Worm (Caenorhabditis elegans) whole organism, L4 larva: ENCODE data around the gene nas-28.

Experiments used
- T20F7.1 ChIP-seq: fragments of 200-800 bp; sonication (Bioruptor generic); optimal IDR thresholded peaks from 2 replicates; lab custom pipeline; 2018; ENCODE audit warnings: mild to moderate bottlenecking, missing genetic modification characterization, missing compliant biosample characterization
- T26A8.4 ChIP-seq: fragments of 200-800 bp; sonication (Bioruptor generic); IDR thresholded peaks from 2 replicates; pipeline ENCODE4 v1.3.6; 2022; ENCODE audit warnings: missing genetic modification characterization, missing compliant biosample characterization
- Y105C5A.15 ChIP-seq: fragments of 200-800 bp; sonication (Bioruptor generic); IDR thresholded peaks from 2 replicates; pipeline ENCODE4 v1.3.6; 2022; ENCODE audit warnings: missing genetic modification characterization, missing compliant biosample characterization
- Y48G9A.11 ChIP-seq: fragments of 200-800 bp; sonication (Bioruptor generic); IDR thresholded peaks from 2 replicates; pipeline ENCODE4 v1.3.6; 2022; ENCODE audit warnings: missing genetic modification reagents, missing genetic modification characterization, missing compliant biosample characterization
- aha-1 ChIP-seq: fragments of 150-350 bp; peaks from one replicate; lab custom pipeline; 2014; ENCODE audit warnings: missing biosample characterization, missing genetic modification characterization
- aly-2 ChIP-seq: sonication (generic microtip); optimal IDR thresholded peaks from 2 replicates; lab custom pipeline; 2018; ENCODE audit warnings: missing biosample characterization, missing genetic modification characterization
- attf-4 ChIP-seq: sonication (generic microtip); optimal IDR thresholded peaks from 3 replicates; lab custom pipeline; 2017; ENCODE audit warnings: missing biosample characterization, missing genetic modification characterization
- ceh-44 ChIP-seq: fragments of 200-800 bp; sonication (Bioruptor generic); IDR thresholded peaks from 2 replicates; pipeline ENCODE4 v1.3.6; 2022; ENCODE audit warnings: missing genetic modification reagents, missing genetic modification characterization, missing compliant biosample characterization
- ctbp-1 ChIP-seq: fragments of 200-800 bp; sonication (Bioruptor generic); IDR thresholded peaks from 2 replicates; pipeline ENCODE4 v1.3.6; 2022; ENCODE audit warnings: missing genetic modification reagents, missing genetic modification characterization, missing compliant biosample characterization
- daf-16 ChIP-seq, 3 experiments: sonication (generic microtip); optimal IDR thresholded peaks; 2 replicates each; lab custom pipeline; 2016 to 2017; ENCODE audit warnings: missing genetic modification characterization in 3 of 3, missing genetic modification reagents in 3 of 3, mild to moderate bottlenecking in 2 of 3, missing compliant biosample characterization in 2 of 3, missing biosample characterization in 1 of 3, moderate library complexity in 1 of 3
- dmd-6 ChIP-seq: fragments of 200-800 bp; sonication (Bioruptor generic); IDR thresholded peaks from 2 replicates; pipeline ENCODE4 v1.3.6; 2022; ENCODE audit warnings: missing genetic modification reagents, missing genetic modification characterization, missing compliant biosample characterization
- dmd-8 ChIP-seq: fragments of 200-800 bp; sonication (Bioruptor generic); IDR thresholded peaks from 2 replicates; pipeline ENCODE4 v1.3.6; 2022; ENCODE audit warnings: missing genetic modification characterization, missing compliant biosample characterization
- dmd-9 ChIP-seq: fragments of 200-800 bp; sonication (Bioruptor generic); IDR thresholded peaks from 2 replicates; pipeline ENCODE4 v1.3.6; 2022; ENCODE audit warnings: missing genetic modification reagents, missing genetic modification characterization, missing compliant biosample characterization
- dve-1 ChIP-seq: sonication (generic microtip); optimal IDR thresholded peaks from 2 replicates; lab custom pipeline; 2017; ENCODE audit warnings: antibody characterized with exemption, mild to moderate bottlenecking, missing genetic modification characterization, missing compliant biosample characterization; ENCODE audit not compliant: insufficient read depth
- gei-8 ChIP-seq: fragments of 200-800 bp; sonication (Bioruptor generic); optimal IDR thresholded peaks from 2 replicates; lab custom pipeline; 2018; ENCODE audit warnings: mild to moderate bottlenecking, missing genetic modification characterization, missing compliant biosample characterization
- lin-1 ChIP-seq: fragments of 200-800 bp; sonication (Bioruptor generic); IDR thresholded peaks from 2 replicates; pipeline ENCODE4 v1.3.6; 2022; ENCODE audit warnings: missing genetic modification reagents, missing genetic modification characterization, missing compliant biosample characterization
- lin-13 ChIP-seq: fragments of 150-350 bp; optimal IDR thresholded peaks from 2 replicates; lab custom pipeline; 2014; ENCODE audit warnings: missing biosample characterization, missing genetic modification reagents, missing genetic modification characterization
- madf-5 ChIP-seq, 2 experiments: fragments of 200-800 bp; sonication (Bioruptor generic); IDR thresholded peaks; 2 replicates each; pipeline ENCODE4 v1.3.6; 2022; ENCODE audit warnings: missing compliant biosample characterization in 2 of 2, missing genetic modification characterization in 2 of 2
- mep-1 ChIP-seq: fragments of 150-350 bp; sonication (generic microtip); optimal IDR thresholded peaks from 3 replicates; lab custom pipeline; 2014; ENCODE audit warnings: missing biosample characterization, missing genetic modification characterization
- nhr-11 ChIP-seq: fragments of 150-350 bp; optimal IDR thresholded peaks from 2 replicates; lab custom pipeline; 2014; ENCODE audit warnings: missing biosample characterization, missing genetic modification characterization
- nhr-28 ChIP-seq: fragments of 150-350 bp; optimal IDR thresholded peaks from 2 replicates; lab custom pipeline; 2014; ENCODE audit warnings: missing biosample characterization, missing genetic modification characterization
- nhr-41 ChIP-seq: fragments of 200-800 bp; sonication (Bioruptor generic); IDR thresholded peaks from 2 replicates; pipeline ENCODE4 v1.3.6; 2022; ENCODE audit warnings: missing genetic modification reagents, missing genetic modification characterization, missing compliant biosample characterization
- nhr-42 ChIP-seq: fragments of 200-800 bp; sonication (Bioruptor generic); IDR thresholded peaks from 2 replicates; pipeline ENCODE4 v1.3.6; 2022; ENCODE audit warnings: missing genetic modification characterization, missing compliant biosample characterization
- nhr-48 ChIP-seq: sonication (generic microtip); optimal IDR thresholded peaks from 2 replicates; lab custom pipeline; 2016; ENCODE audit warnings: mild to moderate bottlenecking, missing genetic modification characterization, missing compliant biosample characterization
- nhr-77 ChIP-seq: fragments of 150-350 bp; optimal IDR thresholded peaks from 2 replicates; lab custom pipeline; 2014; ENCODE audit warnings: missing biosample characterization, missing genetic modification characterization
- pha-4 ChIP-seq, 2 experiments: fragments of 150-350 bp in 1 of 2; fragments of 200-800 bp in 1 of 2; sonication (Bioruptor generic) in 1 of 2; IDR thresholded peaks in 1 of 2; optimal IDR thresholded peaks in 1 of 2; 2 replicates each; pipeline versions ENCODE4 v1.3.6 to Lab custom; 2014 to 2022; ENCODE audit warnings: missing genetic modification characterization in 2 of 2, missing genetic modification reagents in 2 of 2, missing biosample characterization in 1 of 2, missing compliant biosample characterization in 1 of 2
- pqm-1 ChIP-seq: sonication (generic microtip); optimal IDR thresholded peaks from 2 replicates; lab custom pipeline; 2017; ENCODE audit warnings: missing biosample characterization, missing genetic modification characterization
- set-16 ChIP-seq: fragments of 200-800 bp; sonication (Bioruptor generic); IDR thresholded peaks from 2 replicates; pipeline ENCODE4 v1.3.6; 2022; ENCODE audit warnings: missing genetic modification reagents, missing genetic modification characterization, missing compliant biosample characterization
- unc-130 ChIP-seq: sonication (generic microtip); optimal IDR thresholded peaks from 2 replicates; lab custom pipeline; 2016; ENCODE audit warnings: missing genetic modification reagents, missing genetic modification characterization, missing compliant biosample characterization
- unc-62 ChIP-seq, 3 experiments: fragments of 150-350 bp in 1 of 3; sonication (generic microtip); optimal IDR thresholded peaks in 2 of 3; peaks in 1 of 3; 1 replicate in 1 of 3; 2 replicates in 2 of 3; lab custom pipeline; 2014 to 2017; ENCODE audit warnings: missing biosample characterization in 3 of 3, missing genetic modification characterization in 3 of 3, missing genetic modification reagents in 3 of 3, missing genotype in 1 of 3
- vab-7 ChIP-seq: fragments of 200-800 bp; sonication (Bioruptor generic); IDR thresholded peaks from 2 replicates; pipeline ENCODE4 v1.3.6; 2022; ENCODE audit warnings: missing genetic modification reagents, missing genetic modification characterization, missing compliant biosample characterization
- zag-1 ChIP-seq: fragments of 150-350 bp; optimal IDR thresholded peaks from 2 replicates; lab custom pipeline; 2014; ENCODE audit warnings: missing biosample characterization, missing genetic modification characterization
- zip-2 ChIP-seq: fragments of 150-350 bp; optimal IDR thresholded peaks from 2 replicates; lab custom pipeline; 2014; ENCODE audit warnings: missing biosample characterization, missing genetic modification characterization
- ztf-7 ChIP-seq: fragments of 150-350 bp; optimal IDR thresholded peaks from 2 replicates; lab custom pipeline; 2014; ENCODE audit warnings: missing biosample characterization, missing genetic modification characterization

The nas-28 gene

ce11 chrIII:6179062-6179461, 4.0 kb downstream of the nas-28 start (continued):
- TF ChIP-seq unc-62 (GFP tag; optimal IDR thresholded peaks at IDR 0.05 in 1 of 2; lab: Kevin White, UChicago) (peak in 1 of 2 experiments; percentile 37), unc-62 (tag; optimal IDR thresholded peaks at IDR 0.05; lab: Kevin White, UChicago) (no peak), aly-2 (no peak), madf-5 (GFP tag; IDR thresholded peaks at IDR 0.05; lab: Robert Waterston, UW) (no peak), ztf-7 (tag; lab: Kevin White, UChicago) (no peak), ceh-44 (GFP tag; lab: Robert Waterston, UW) (no peak), zag-1 (no peak), nhr-41 (GFP tag; lab: Robert Waterston, UW) (no peak), lin-1 (GFP tag; lab: Robert Waterston, UW) (peak; percentile 79; the same call in 1 of the 2 replicates), nhr-11 (no peak), T26A8.4 (no peak), nhr-48 (peak; percentile 82), dve-1 (tag; lab: Kevin White, UChicago) (peak; percentile 70)

DNA sequence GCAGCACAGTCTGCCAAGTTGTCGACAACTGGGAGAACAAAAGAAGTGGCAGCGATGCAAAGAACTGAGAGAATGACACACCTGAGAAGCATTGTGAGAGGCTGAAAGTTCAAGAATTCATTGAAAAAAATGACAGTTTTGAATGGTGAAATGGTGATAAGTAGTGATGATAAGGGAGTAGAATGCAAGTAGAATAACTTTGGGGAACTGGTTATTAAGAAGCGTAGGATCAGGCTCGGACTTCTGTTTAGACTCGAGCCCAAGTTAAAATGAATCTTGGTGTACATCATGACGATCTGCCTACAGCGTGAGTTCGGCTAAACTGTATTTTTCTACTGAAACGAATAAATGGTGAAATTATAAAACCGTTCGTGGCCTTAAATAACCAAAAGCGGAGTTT, 4.4 kb downstream of the nas-28 start, which contains the start of gene F42A10.7:
Gene F42A10.7, minus strand, starts transcription at position 101 of the 400 bp plus-strand sequence.
- TF ChIP-seq dmd-9 (GFP tag; lab: Robert Waterston, UW) (no peak), zip-2 (tag; lab: Kevin White, UChicago) (no peak), aha-1 (tag; lab: Kevin White, UChicago) (peak; percentile 81), ctbp-1 (no peak)
- TF ChIP-seq, all 104 proteins: peak for 1

DNA sequence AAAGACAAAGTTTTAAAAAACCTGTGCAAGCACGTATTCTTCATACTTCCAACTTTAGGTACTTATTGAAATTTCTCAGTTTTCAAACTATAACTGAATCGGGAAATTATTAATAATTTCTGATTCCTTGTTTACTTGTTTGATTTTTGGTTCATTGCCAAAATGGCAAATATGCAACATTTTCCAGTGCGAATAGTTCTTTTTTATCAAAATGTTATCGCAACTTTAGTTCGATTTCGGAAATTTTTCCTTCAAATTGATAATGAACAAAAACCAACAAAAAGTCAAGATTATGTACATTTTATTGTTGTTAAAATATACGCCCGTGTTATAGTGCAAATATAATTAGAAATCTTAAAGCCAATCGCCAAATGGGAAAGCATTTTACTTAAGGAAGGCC, 5.4 kb downstream of the nas-28 start:
- TF ChIP-seq daf-16 (GFP tag; optimal IDR thresholded peaks at IDR 0.05; lab: Kevin White, UChicago) (no peak), daf-16 (tag; optimal IDR thresholded peaks at IDR 0.05; lab: Kevin White, UChicago) (peak; percentile 10), Y48G9A.11 (GFP tag; lab: Robert Waterston, UW) (no peak), mep-1 (no peak), pqm-1 (peak; percentile 3), pha-4 (GFP tag; IDR thresholded peaks at IDR 0.05; lab: Robert Waterston, UW) (no peak), pha-4 (tag; optimal IDR thresholded peaks at IDR 0.05; lab: Kevin White, UChicago) (no peak)

DNA sequence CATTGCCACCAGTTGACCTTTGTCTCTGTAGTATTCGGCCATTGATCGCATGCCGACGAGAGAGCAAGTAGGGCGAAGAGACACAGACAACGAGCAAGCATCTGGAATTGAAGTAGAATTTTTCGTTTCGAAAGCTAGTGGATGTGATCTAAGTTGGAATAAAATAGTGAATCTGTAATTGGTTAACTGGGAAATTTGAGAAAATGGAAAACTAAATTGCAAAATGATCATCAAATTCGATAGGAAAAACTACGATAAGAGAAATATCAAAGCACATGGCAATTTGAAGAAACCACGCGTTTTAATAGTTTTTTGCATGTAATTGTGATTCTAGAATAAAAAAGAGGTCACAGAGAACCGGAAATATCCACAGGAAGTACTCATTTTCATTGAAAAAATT, 6.3 kb downstream of the nas-28 start, which contains the start of gene F42A10.6:
Gene F42A10.6, minus strand, starts transcription at position 101 of the 400 bp plus-strand sequence.
- TF ChIP-seq set-16 (GFP tag; lab: Robert Waterston, UW) (no peak), nhr-28 (tag; lab: Kevin White, UChicago) (peak; percentile 8), dmd-6 (peak; percentile 43), unc-130 (GFP tag; lab: Kevin White, UChicago) (no peak), pha-4 (GFP tag; IDR thresholded peaks at IDR 0.05; lab: Robert Waterston, UW) (no peak), pha-4 (tag; optimal IDR thresholded peaks at IDR 0.05; lab: Kevin White, UChicago) (no peak), nhr-42 (no peak), pqm-1 (peak; percentile 48), unc-62 (GFP tag; optimal IDR thresholded peaks at IDR 0.05 in 1 of 2; lab: Kevin White, UChicago) (peak in 1 of 2 experiments; percentile 57), unc-62 (tag; optimal IDR thresholded peaks at IDR 0.05; lab: Kevin White, UChicago) (no peak)
- TF ChIP-seq, all 104 proteins: peak for 4

DNA sequence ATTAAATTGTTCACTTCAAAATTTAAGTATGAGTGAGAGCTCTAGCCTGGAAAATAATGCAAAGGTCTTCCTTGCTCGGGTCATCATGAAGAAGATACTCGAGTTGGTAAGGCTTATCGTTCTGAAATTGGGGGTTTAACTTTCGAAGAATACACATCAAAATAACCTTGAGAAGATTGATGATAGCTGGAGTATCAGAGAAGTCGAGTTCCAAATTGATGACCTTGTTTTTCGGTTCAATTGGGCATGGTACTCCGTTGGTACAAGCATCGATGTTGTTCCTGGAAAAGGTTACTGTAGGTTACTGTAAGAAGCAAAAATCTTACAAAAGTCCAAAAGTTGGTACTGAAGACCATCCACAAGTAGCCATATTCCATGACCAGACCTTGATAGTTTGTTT, 6.8 kb downstream of the nas-28 start:
- TF ChIP-seq nhr-77 (tag; lab: Kevin White, UChicago) (no peak), dve-1 (tag; lab: Kevin White, UChicago) (no peak), vab-7 (GFP tag; lab: Robert Waterston, UW) (no peak), attf-4 (tag; lab: Kevin White, UChicago) (no peak), Y105C5A.15 (GFP tag; lab: Robert Waterston, UW) (no peak), gei-8 (no peak), daf-16 (GFP tag; optimal IDR thresholded peaks at IDR 0.05; lab: Kevin White, UChicago) (no peak), daf-16 (tag; optimal IDR thresholded peaks at IDR 0.05; lab: Kevin White, UChicago) (no peak), dmd-8 (no peak), T20F7.1 (GFP tag; lab: Kevin White, UChicago) (no peak), ztf-7 (tag; lab: Kevin White, UChicago) (no peak), lin-13 (GFP tag; lab: Kevin White, UChicago) (no peak)
